Worm (Caenorhabditis elegans) whole organism, L1 larva: ENCODE results near the gene nhr-153.

ENCODE experiments used
- F16B12.6 ChIP-seq: fragments of 150-350 bp; optimal IDR thresholded peaks from 2 replicates; lab custom pipeline; 2014; ENCODE audit warnings: missing biosample characterization, missing genetic modification characterization
- aly-2 ChIP-seq: fragments of 150-350 bp; optimal IDR thresholded peaks from 2 replicates; lab custom pipeline; 2014; ENCODE audit warnings: missing biosample characterization, missing genetic modification characterization
- ceh-8 ChIP-seq: fragments of 200-800 bp; sonication (Bioruptor generic); optimal IDR thresholded peaks from 2 replicates; lab custom pipeline; 2018; ENCODE audit warnings: mild to moderate bottlenecking, missing genetic modification characterization, moderate library complexity, missing compliant biosample characterization
- ceh-88 ChIP-seq: fragments of 200-800 bp; sonication (Bioruptor generic); IDR thresholded peaks from 2 replicates; pipeline ENCODE4 v1.3.6; 2022; ENCODE audit warnings: missing genetic modification characterization, missing compliant biosample characterization
- ceh-90 ChIP-seq: sonication (generic microtip); optimal IDR thresholded peaks from 2 replicates; lab custom pipeline; 2016; ENCODE audit warnings: missing genetic modification characterization, missing compliant biosample characterization
- ces-1 ChIP-seq: fragments of 150-350 bp; optimal IDR thresholded peaks from 2 replicates; lab custom pipeline; 2014; ENCODE audit warnings: missing biosample characterization, missing genetic modification reagents, missing genetic modification characterization
- dsc-1 ChIP-seq: sonication (generic microtip); optimal IDR thresholded peaks from 2 replicates; lab custom pipeline; 2016; ENCODE audit warnings: mild to moderate bottlenecking, missing genetic modification characterization, missing compliant biosample characterization
- egl-27 ChIP-seq, 2 experiments: fragments of 150-350 bp in 1 of 2; sonication (generic microtip); optimal IDR thresholded peaks; 3 replicates each; lab custom pipeline; 2017 to 2018; ENCODE audit warnings: missing biosample characterization in 2 of 2, missing genetic modification characterization in 2 of 2, missing genetic modification reagents in 2 of 2
- grh-1 ChIP-seq: fragments of 200-800 bp; sonication (Bioruptor generic); IDR thresholded peaks from 2 replicates; pipeline ENCODE4 v1.3.6; 2022; ENCODE audit warnings: missing genetic modification reagents, missing genetic modification characterization, missing compliant biosample characterization
- jun-1 ChIP-seq: fragments of 150-350 bp; optimal IDR thresholded peaks from 2 replicates; lab custom pipeline; 2014; ENCODE audit warnings: missing biosample characterization, missing genetic modification reagents, missing genetic modification characterization
- lin-39 ChIP-seq: fragments of 150-350 bp; optimal IDR thresholded peaks from 2 replicates; lab custom pipeline; 2014; ENCODE audit warnings: missing biosample characterization, missing genetic modification reagents, missing genetic modification characterization
- mab-9 ChIP-seq: fragments of 200-800 bp; sonication (Bioruptor generic); IDR thresholded peaks from 2 replicates; pipeline ENCODE4 v1.3.6; 2022; ENCODE audit warnings: missing genetic modification reagents, missing genetic modification characterization, missing compliant biosample characterization
- mdl-1 ChIP-seq, 2 experiments: fragments of 150-350 bp; optimal IDR thresholded peaks; 2 replicates each; lab custom pipeline; 2014 to 2017; ENCODE audit warnings: missing biosample characterization in 2 of 2, missing genetic modification characterization in 2 of 2, inconsistent platforms in 1 of 2
- nhr-12 ChIP-seq: sonication (generic microtip); optimal IDR thresholded peaks from 2 replicates; lab custom pipeline; 2017; ENCODE audit warnings: missing biosample characterization, missing genetic modification characterization
- nhr-19 ChIP-seq: fragments of 200-800 bp; sonication (Bioruptor generic); conservative IDR thresholded peaks from 2 replicates; pipeline ENCODE4 v1.3.6; 2022; ENCODE audit warnings: missing genetic modification characterization, missing compliant biosample characterization
- nhr-20 ChIP-seq: sonication (generic microtip); optimal IDR thresholded peaks from 2 replicates; lab custom pipeline; 2016; ENCODE audit warnings: mild to moderate bottlenecking, missing genetic modification characterization, missing compliant biosample characterization
- nhr-237 ChIP-seq: fragments of 150-350 bp; optimal IDR thresholded peaks from 2 replicates; lab custom pipeline; 2014; ENCODE audit warnings: missing biosample characterization, missing genetic modification characterization
- nhr-47 ChIP-seq: sonication (generic microtip); optimal IDR thresholded peaks from 2 replicates; lab custom pipeline; 2016; ENCODE audit warnings: mild to moderate bottlenecking, missing genetic modification characterization, moderate library complexity, missing compliant biosample characterization
- nhr-71 ChIP-seq: sonication (generic microtip); optimal IDR thresholded peaks from 2 replicates; lab custom pipeline; 2016; ENCODE audit warnings: mild to moderate bottlenecking, missing genetic modification characterization, moderate library complexity, missing compliant biosample characterization
- pax-3 ChIP-seq: fragments of 200-800 bp; sonication (Bioruptor generic); optimal IDR thresholded peaks from 2 replicates; lab custom pipeline; 2018; ENCODE audit warnings: mild to moderate bottlenecking, missing genetic modification characterization, moderate library complexity, missing compliant biosample characterization
- pqm-1 ChIP-seq: sonication (generic microtip); optimal IDR thresholded peaks from 3 replicates; lab custom pipeline; 2017; ENCODE audit warnings: missing biosample characterization, missing genetic modification characterization
- tbx-2 ChIP-seq: sonication (generic microtip); optimal IDR thresholded peaks from 2 replicates; lab custom pipeline; 2016; ENCODE audit warnings: missing genetic modification characterization, missing compliant biosample characterization
- unc-130 ChIP-seq: fragments of 150-350 bp; optimal IDR thresholded peaks from 2 replicates; lab custom pipeline; 2017; ENCODE audit warnings: missing biosample characterization, missing genetic modification characterization, inconsistent platforms
- unc-62 ChIP-seq: fragments of 150-350 bp; optimal IDR thresholded peaks from 2 replicates; lab custom pipeline; 2014; ENCODE audit warnings: missing biosample characterization, missing genetic modification reagents, missing genetic modification characterization
- unc-86 ChIP-seq: sonication (generic microtip); optimal IDR thresholded peaks from 2 replicates; lab custom pipeline; 2016; ENCODE audit warnings: missing genetic modification characterization, missing compliant biosample characterization
- vab-15 ChIP-seq: sonication (generic microtip); optimal IDR thresholded peaks from 2 replicates; lab custom pipeline; 2017; ENCODE audit warnings: missing genotype, mild to moderate bottlenecking, missing genetic modification characterization, missing compliant biosample characterization
- xbp-1 ChIP-seq: sonication (generic microtip); optimal IDR thresholded peaks from 2 replicates; lab custom pipeline; 2016; ENCODE audit warnings: missing genetic modification characterization, missing compliant biosample characterization
- zag-1 ChIP-seq: fragments of 150-350 bp; optimal IDR thresholded peaks from 2 replicates; lab custom pipeline; 2014; ENCODE audit warnings: missing biosample characterization, missing genetic modification characterization
- ztf-4 ChIP-seq: fragments of 150-350 bp; optimal IDR thresholded peaks from 2 replicates; lab custom pipeline; 2014; ENCODE audit warnings: missing biosample characterization, missing genetic modification characterization

The nhr-153 gene

DNA sequence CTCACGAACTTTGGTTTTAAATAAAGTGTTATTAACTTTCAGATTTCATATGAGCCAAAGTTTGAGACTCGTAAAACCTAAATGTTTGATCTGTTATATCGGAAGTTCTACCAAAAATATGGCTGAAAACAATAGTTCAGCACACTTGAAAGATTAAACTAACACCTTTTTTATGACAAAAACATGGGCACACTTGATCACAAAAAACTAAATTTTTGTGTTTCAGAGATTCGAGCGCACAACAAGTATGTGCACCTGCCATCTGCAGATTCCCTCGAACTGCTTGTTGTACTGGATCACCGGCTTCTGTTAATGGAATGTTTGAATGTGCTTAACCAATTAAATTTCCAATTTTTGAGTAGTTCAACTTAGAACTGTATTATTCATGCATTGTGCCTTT, 49.8 kb downstream of the nhr-153 start:
- TF ChIP-seq ztf-4 (tag; lab: Kevin White, UChicago) (no peak), grh-1 (GFP tag; lab: Robert Waterston, UW) (no peak), unc-62 (GFP tag; lab: Kevin White, UChicago) (no peak), unc-130 (tag; lab: Kevin White, UChicago) (no peak), egl-27 (tag; optimal IDR thresholded peaks at IDR 0.05; lab: Kevin White, UChicago) (no peak), nhr-71 (tag; lab: Kevin White, UChicago) (no peak), jun-1 (tag; lab: Kevin White, UChicago) (no peak), mdl-1 (tag; optimal IDR thresholded peaks at IDR 0.05; lab: Kevin White, UChicago) (no peak), aly-2 (tag; lab: Kevin White, UChicago) (no peak), ceh-8 (GFP tag; lab: Kevin White, UChicago) (no peak), dsc-1 (no peak), pqm-1 (tag; lab: Kevin White, UChicago) (no peak), unc-86 (tag; lab: Kevin White, UChicago) (no peak), F16B12.6 (tag; lab: Kevin White, UChicago) (no peak), tbx-2 (tag; lab: Kevin White, UChicago) (no peak), vab-15 (tag; lab: Kevin White, UChicago) (no peak), nhr-12 (no peak), nhr-47 (tag; lab: Kevin White, UChicago) (no peak)
- TF ChIP-seq, all 84 proteins: peak for 0

DNA sequence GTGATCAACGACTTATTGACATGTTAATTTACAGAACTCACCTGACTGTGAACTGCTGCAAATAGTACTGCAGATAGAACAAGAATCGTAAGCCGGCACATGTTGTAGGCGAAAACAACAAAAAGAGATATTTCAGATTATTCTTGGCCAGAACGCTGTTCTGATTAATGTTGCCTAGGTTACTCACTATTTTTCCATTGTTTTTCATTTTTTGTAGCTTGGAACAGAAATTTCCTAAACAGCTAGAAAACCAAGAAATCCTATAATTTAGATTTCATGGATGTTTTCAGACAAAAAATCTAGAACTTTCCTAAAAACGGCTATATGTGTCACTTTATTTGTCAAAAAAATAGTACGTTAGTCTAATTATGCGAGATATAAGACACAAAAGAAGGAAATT, 50.5 kb downstream of the nhr-153 start, which contains the start of gene C27A7.9:
Gene C27A7.9, minus strand, starts transcription at position 101 of the 400 bp plus-strand sequence.
- TF ChIP-seq lin-39 = no peak
- no peak for TF ChIP-seq xbp-1 (tag; lab: Kevin White, UChicago)
- no peak for TF ChIP-seq ceh-90 (tag; lab: Kevin White, UChicago)
- no peak for TF ChIP-seq nhr-19 (GFP tag; lab: Robert Waterston, UW)
- TF ChIP-seq ceh-88 (GFP tag; lab: Robert Waterston, UW) = no peak
- no peak for TF ChIP-seq pax-3 (tag; lab: Kevin White, UChicago)
- no peak for TF ChIP-seq nhr-20 (tag; lab: Kevin White, UChicago)
- no peak for TF ChIP-seq ces-1
- TF ChIP-seq nhr-237 = no peak
- no peak for TF ChIP-seq mab-9 (GFP tag; lab: Robert Waterston, UW)
- TF ChIP-seq zag-1 = no peak
